Worm (Caenorhabditis elegans) whole organism, L2 larva: Measurements from ENCODE around the gene F38B6.2.

Source experiments
- aly-2 ChIP-seq: fragments of 150-350 bp; optimal IDR thresholded peaks from 2 replicates; lab custom pipeline; 2014; ENCODE audit warnings: missing biosample characterization, missing genetic modification characterization
- ama-1 ChIP-seq: fragments of 150-350 bp; optimal IDR thresholded peaks from 2 replicates; lab custom pipeline; 2018; ENCODE audit warnings: inconsistent platforms
- blmp-1 ChIP-seq: sonication (generic microtip); optimal IDR thresholded peaks from 2 replicates; lab custom pipeline; 2017; ENCODE audit warnings: missing genetic modification characterization, mild to moderate bottlenecking, missing compliant biosample characterization, antibody characterized with exemption, moderate library complexity; ENCODE audit not compliant: insufficient read depth
- dmd-4 ChIP-seq: sonication (generic microtip); optimal IDR thresholded peaks from 2 replicates; lab custom pipeline; 2017; ENCODE audit warnings: missing biosample characterization, missing genetic modification characterization
- elt-1 ChIP-seq: fragments of 150-350 bp; optimal IDR thresholded peaks from 2 replicates; lab custom pipeline; 2014; ENCODE audit warnings: missing biosample characterization, missing genetic modification characterization
- elt-3 ChIP-seq: sonication (generic microtip); optimal IDR thresholded peaks from 2 replicates; lab custom pipeline; 2017; ENCODE audit warnings: missing biosample characterization, missing genetic modification characterization
- lin-11 ChIP-seq: fragments of 150-350 bp; sonication (generic microtip); optimal IDR thresholded peaks from 2 replicates; lab custom pipeline; 2014; ENCODE audit warnings: missing biosample characterization, missing genetic modification characterization, inconsistent platforms, mixed read lengths
- lin-39 ChIP-seq: fragments of 150-350 bp; optimal IDR thresholded peaks from 2 replicates; lab custom pipeline; 2014; ENCODE audit warnings: missing biosample characterization, missing genetic modification reagents, missing genetic modification characterization
- lsy-2 ChIP-seq, 2 experiments: fragments of 150-350 bp in 1 of 2; sonication (generic microtip) in 1 of 2; optimal IDR thresholded peaks; 2 replicates each; lab custom pipeline; 2014 to 2017; ENCODE audit warnings: missing biosample characterization in 2 of 2, missing genetic modification characterization in 2 of 2
- mab-5 ChIP-seq: fragments of 150-350 bp; optimal IDR thresholded peaks from 2 replicates; lab custom pipeline; 2014; ENCODE audit warnings: missing biosample characterization, missing genetic modification characterization
- nhr-11 ChIP-seq: fragments of 150-350 bp; optimal IDR thresholded peaks from 2 replicates; lab custom pipeline; 2014; ENCODE audit warnings: missing biosample characterization, missing genetic modification characterization
- nhr-237 ChIP-seq: fragments of 150-350 bp; optimal IDR thresholded peaks from 2 replicates; lab custom pipeline; 2014; ENCODE audit warnings: missing biosample characterization, missing genetic modification characterization
- nhr-25 ChIP-seq: fragments of 150-350 bp; sonication (generic microtip); optimal IDR thresholded peaks from 3 replicates; lab custom pipeline; 2014; ENCODE audit warnings: missing biosample characterization, missing genetic modification characterization
- unc-62 ChIP-seq: fragments of 150-350 bp; optimal IDR thresholded peaks from 2 replicates; lab custom pipeline; 2014; ENCODE audit warnings: missing biosample characterization, missing genetic modification reagents, missing genetic modification characterization

- TF ChIP-seq elt-3 (tag; lab: Kevin White, UChicago) = peak; percentile 14
- TF ChIP-seq ama-1 = peak; percentile 17
- no peak for TF ChIP-seq unc-62 (GFP tag; lab: Kevin White, UChicago)
- peak; percentile 97 for TF ChIP-seq nhr-25 (tag; lab: Kevin White, UChicago)
- no peak for TF ChIP-seq lin-11 (tag; lab: Kevin White, UChicago)
- no peak for TF ChIP-seq nhr-237 (tag; lab: Kevin White, UChicago)
- no peak for TF ChIP-seq nhr-11 (tag; lab: Kevin White, UChicago)
- peak; percentile 84 for TF ChIP-seq blmp-1 (tag; lab: Kevin White, UChicago)
- no peak for TF ChIP-seq lin-39 (tag; lab: Kevin White, UChicago)
- TF ChIP-seq lsy-2 (tag; optimal IDR thresholded peaks at IDR 0.05; lab: Kevin White, UChicago) = peak in 1 of 2 experiments; percentile 63
- TF ChIP-seq elt-1 (tag; lab: Kevin White, UChicago) = no peak
- TF ChIP-seq aly-2 (tag; lab: Kevin White, UChicago) = no peak
- no peak for TF ChIP-seq mab-5
- TF ChIP-seq dmd-4 (tag; lab: Kevin White, UChicago) = peak; percentile 21
Measured at ce11 chrX:6736358-6736991, 38.1 kb downstream of the F38B6.2 start.
